Worm (Caenorhabditis elegans): Measurements from ENCODE around the gene nhr-59.

ce11 chrV:2264455-2264854 is 13.6 kb downstream of the nhr-59 start, which contains the start of gene nhr-183:
- TF ChIP-seq lsy-2 (tag; optimal IDR thresholded peaks at IDR 0.05) (no peak), mdl-1 (tag; optimal IDR thresholded peaks at IDR 0.05) (no peak), ztf-11 (tag; optimal IDR thresholded peaks at IDR 0.05) (no peak), snpc-1.2 (GFP tag; IDR thresholded peaks at IDR 0.05) (no peak), ztf-7 (tag; optimal IDR thresholded peaks at IDR 0.05) (no peak), nhr-25 (tag; optimal IDR thresholded peaks at IDR 0.05; ENCODE audit: borderline replicate concordance, insufficient read depth) (no peak), T20F7.1 (GFP tag; optimal IDR thresholded peaks at IDR 0.05) (no peak), pha-4 (GFP tag; IDR thresholded peaks at IDR 0.05) (no peak), pha-4 (tag; optimal IDR thresholded peaks at IDR 0.05) (peak; percentile 49), nhr-6 (tag; optimal IDR thresholded peaks at IDR 0.05) (no peak), dpl-1 (GFP tag; optimal IDR thresholded peaks at IDR 0.05) (no peak), snpc-4 (tag; optimal IDR thresholded peaks at IDR 0.05) (no peak), ceh-28 (tag; optimal IDR thresholded peaks at IDR 0.05) (no peak), daf-12 (tag; optimal IDR thresholded peaks at IDR 0.05) (no peak)
